Worm (Caenorhabditis elegans) whole organism, L1 larva: ENCODE data around the gene cld-1.

ENCODE experiments used
- C34B4.2 ChIP-seq: sonication (generic microtip); optimal IDR thresholded peaks from 2 replicates; lab custom pipeline; 2017; ENCODE audit warnings: mild to moderate bottlenecking, missing genetic modification characterization, missing compliant biosample characterization
- F16B12.6 ChIP-seq: fragments of 150-350 bp; optimal IDR thresholded peaks from 2 replicates; lab custom pipeline; 2014; ENCODE audit warnings: missing biosample characterization, missing genetic modification characterization
- Y116A8C.19 ChIP-seq: sonication (generic microtip); optimal IDR thresholded peaks from 2 replicates; lab custom pipeline; 2016; ENCODE audit warnings: missing compliant biosample characterization, missing genetic modification characterization, borderline replicate concordance
- ceh-88 ChIP-seq: fragments of 200-800 bp; sonication (Bioruptor generic); IDR thresholded peaks from 2 replicates; pipeline ENCODE4 v1.3.6; 2022; ENCODE audit warnings: missing genetic modification characterization, missing compliant biosample characterization
- ceh-90 ChIP-seq: sonication (generic microtip); optimal IDR thresholded peaks from 2 replicates; lab custom pipeline; 2016; ENCODE audit warnings: missing genetic modification characterization, missing compliant biosample characterization
- ces-1 ChIP-seq: fragments of 150-350 bp; optimal IDR thresholded peaks from 2 replicates; lab custom pipeline; 2014; ENCODE audit warnings: missing biosample characterization, missing genetic modification reagents, missing genetic modification characterization
- efl-1 ChIP-seq, 4 experiments: fragments of 150-350 bp; optimal IDR thresholded peaks in 3 of 4; peaks in 1 of 4; 1 replicate in 1 of 4; 2 replicates in 3 of 4; lab custom pipeline; 2014; ENCODE audit warnings: missing biosample characterization in 2 of 4, missing genetic modification characterization in 2 of 4, missing genetic modification reagents in 2 of 4
- egl-27 ChIP-seq, 2 experiments: fragments of 150-350 bp in 1 of 2; sonication (generic microtip); optimal IDR thresholded peaks; 3 replicates each; lab custom pipeline; 2017 to 2018; ENCODE audit warnings: missing biosample characterization in 2 of 2, missing genetic modification characterization in 2 of 2, missing genetic modification reagents in 2 of 2
- elt-2 ChIP-seq: sonication (generic microtip); optimal IDR thresholded peaks from 2 replicates; lab custom pipeline; 2016; ENCODE audit warnings: missing genetic modification characterization, mild to moderate bottlenecking, inconsistent platforms, missing compliant biosample characterization, missing genetic modification reagents
- fkh-10 ChIP-seq: sonication (generic microtip); optimal IDR thresholded peaks from 2 replicates; lab custom pipeline; 2017; ENCODE audit warnings: missing biosample characterization, missing genetic modification reagents, missing genetic modification characterization
- fkh-4 ChIP-seq: sonication (generic microtip); optimal IDR thresholded peaks from 2 replicates; lab custom pipeline; 2016; ENCODE audit warnings: missing compliant biosample characterization, missing genetic modification characterization, borderline replicate concordance
- hlh-4 ChIP-seq: sonication (generic microtip); optimal IDR thresholded peaks from 2 replicates; lab custom pipeline; 2016; ENCODE audit warnings: mild to moderate bottlenecking, missing genetic modification characterization, missing compliant biosample characterization
- hpl-2 ChIP-seq: fragments of 150-350 bp; optimal IDR thresholded peaks from 2 replicates; lab custom pipeline; 2014; ENCODE audit warnings: missing biosample characterization, missing genetic modification reagents, missing genetic modification characterization
- isw-1 ChIP-seq: fragments of 200-800 bp; sonication (Bioruptor generic); IDR thresholded peaks from 2 replicates; pipeline ENCODE4 v1.3.6; 2022; ENCODE audit warnings: missing genetic modification characterization, missing compliant biosample characterization
- lin-14 ChIP-seq: fragments of 200-800 bp; sonication (Bioruptor generic); optimal IDR thresholded peaks from 2 replicates; lab custom pipeline; 2018; ENCODE audit warnings: mild to moderate bottlenecking, missing genetic modification characterization, moderate library complexity, missing compliant biosample characterization
- lin-15B ChIP-seq: fragments of 150-350 bp; sonication (generic microtip); optimal IDR thresholded peaks from 3 replicates; lab custom pipeline; 2014; ENCODE audit warnings: missing biosample characterization, missing genetic modification characterization
- lin-39 ChIP-seq: fragments of 150-350 bp; optimal IDR thresholded peaks from 2 replicates; lab custom pipeline; 2014; ENCODE audit warnings: missing biosample characterization, missing genetic modification reagents, missing genetic modification characterization
- lir-3 ChIP-seq: sonication (generic microtip); optimal IDR thresholded peaks from 2 replicates; lab custom pipeline; 2016; ENCODE audit warnings: mild to moderate bottlenecking, missing genetic modification characterization, moderate library complexity, missing compliant biosample characterization; ENCODE audit not compliant: poor library complexity
- lsy-2 ChIP-seq, 2 experiments: fragments of 150-350 bp; optimal IDR thresholded peaks; 2 replicates each; lab custom pipeline; 2014; ENCODE audit warnings: missing biosample characterization in 2 of 2, missing genetic modification characterization in 2 of 2
- mef-2 ChIP-seq: fragments of 150-350 bp; optimal IDR thresholded peaks from 2 replicates; lab custom pipeline; 2014; ENCODE audit warnings: missing biosample characterization, missing genetic modification characterization
- nhr-19 ChIP-seq: fragments of 200-800 bp; sonication (Bioruptor generic); conservative IDR thresholded peaks from 2 replicates; pipeline ENCODE4 v1.3.6; 2022; ENCODE audit warnings: missing genetic modification characterization, missing compliant biosample characterization
- nhr-237 ChIP-seq: fragments of 150-350 bp; optimal IDR thresholded peaks from 2 replicates; lab custom pipeline; 2014; ENCODE audit warnings: missing biosample characterization, missing genetic modification characterization
- nhr-28 ChIP-seq: fragments of 150-350 bp; optimal IDR thresholded peaks from 2 replicates; lab custom pipeline; 2014; ENCODE audit warnings: missing biosample characterization, missing genetic modification characterization
- nhr-84 ChIP-seq: sonication (generic microtip); optimal IDR thresholded peaks from 2 replicates; lab custom pipeline; 2017; ENCODE audit warnings: missing biosample characterization, missing genetic modification characterization
- nhr-90 ChIP-seq: sonication (generic microtip); optimal IDR thresholded peaks from 2 replicates; lab custom pipeline; 2016; ENCODE audit warnings: mild to moderate bottlenecking, missing genetic modification characterization, missing compliant biosample characterization; ENCODE audit not compliant: poor library complexity
- pax-3 ChIP-seq: fragments of 200-800 bp; sonication (Bioruptor generic); optimal IDR thresholded peaks from 2 replicates; lab custom pipeline; 2018; ENCODE audit warnings: mild to moderate bottlenecking, missing genetic modification characterization, moderate library complexity, missing compliant biosample characterization
- pqm-1 ChIP-seq: sonication (generic microtip); optimal IDR thresholded peaks from 3 replicates; lab custom pipeline; 2017; ENCODE audit warnings: missing biosample characterization, missing genetic modification characterization
- rnt-1 ChIP-seq: sonication (generic microtip); optimal IDR thresholded peaks from 2 replicates; lab custom pipeline; 2016; ENCODE audit warnings: mild to moderate bottlenecking, missing genetic modification characterization, moderate library complexity, missing compliant biosample characterization
- snpc-4 ChIP-seq: fragments of 150-350 bp; optimal IDR thresholded peaks from 2 replicates; lab custom pipeline; 2014; ENCODE audit warnings: missing biosample characterization, missing genetic modification characterization
- sptf-1 ChIP-seq: fragments of 150-350 bp; optimal IDR thresholded peaks from 2 replicates; lab custom pipeline; 2014; ENCODE audit warnings: missing biosample characterization, missing genetic modification characterization
- sup-37 ChIP-seq: fragments of 200-800 bp; sonication (Bioruptor generic); optimal IDR thresholded peaks from 2 replicates; lab custom pipeline; 2018; ENCODE audit warnings: mild to moderate bottlenecking, missing genetic modification characterization, missing compliant biosample characterization
- tlp-1 ChIP-seq: fragments of 150-350 bp; optimal IDR thresholded peaks from 2 replicates; lab custom pipeline; 2014; ENCODE audit warnings: missing biosample characterization, missing genetic modification characterization
- unc-130 ChIP-seq: fragments of 150-350 bp; optimal IDR thresholded peaks from 2 replicates; lab custom pipeline; 2017; ENCODE audit warnings: missing biosample characterization, missing genetic modification characterization, inconsistent platforms
- vab-15 ChIP-seq: sonication (generic microtip); optimal IDR thresholded peaks from 2 replicates; lab custom pipeline; 2017; ENCODE audit warnings: missing genotype, mild to moderate bottlenecking, missing genetic modification characterization, missing compliant biosample characterization
- zag-1 ChIP-seq: fragments of 150-350 bp; optimal IDR thresholded peaks from 2 replicates; lab custom pipeline; 2014; ENCODE audit warnings: missing biosample characterization, missing genetic modification characterization
- ztf-11 ChIP-seq, 2 experiments: sonication (generic microtip); optimal IDR thresholded peaks; 2 replicates each; lab custom pipeline; 2016 to 2017; ENCODE audit warnings: missing genetic modification characterization in 2 of 2, missing biosample characterization in 1 of 2, missing compliant biosample characterization in 1 of 2

Gene cld-1

DNA sequence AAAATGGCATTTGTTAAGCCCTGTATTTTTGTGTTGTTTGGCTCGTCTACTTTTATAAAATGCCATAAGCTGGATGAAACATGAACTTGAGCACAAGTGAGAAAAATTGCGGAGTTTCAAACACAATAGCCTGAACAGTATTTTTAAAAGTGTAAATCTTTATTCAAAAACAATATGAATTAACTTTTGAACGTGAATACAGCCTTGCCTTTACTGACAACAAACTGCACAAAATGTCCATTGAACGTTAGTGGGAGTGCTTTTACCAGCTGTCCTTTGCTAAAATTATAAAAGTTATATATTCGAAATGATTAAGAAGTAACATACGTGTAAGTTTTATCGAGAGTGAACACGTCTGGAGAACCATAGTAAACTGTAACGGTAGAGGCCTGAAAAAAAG lies 31.2 kb upstream of the cld-1 start:
- TF ChIP-seq nhr-84 (tag; lab: Kevin White, UChicago) (no peak), snpc-4 (tag; lab: Kevin White, UChicago) (no peak), ceh-88 (GFP tag; lab: Robert Waterston, UW) (no peak), nhr-28 (tag; lab: Kevin White, UChicago) (no peak), Y116A8C.19 (tag; lab: Kevin White, UChicago) (no peak)

DNA sequence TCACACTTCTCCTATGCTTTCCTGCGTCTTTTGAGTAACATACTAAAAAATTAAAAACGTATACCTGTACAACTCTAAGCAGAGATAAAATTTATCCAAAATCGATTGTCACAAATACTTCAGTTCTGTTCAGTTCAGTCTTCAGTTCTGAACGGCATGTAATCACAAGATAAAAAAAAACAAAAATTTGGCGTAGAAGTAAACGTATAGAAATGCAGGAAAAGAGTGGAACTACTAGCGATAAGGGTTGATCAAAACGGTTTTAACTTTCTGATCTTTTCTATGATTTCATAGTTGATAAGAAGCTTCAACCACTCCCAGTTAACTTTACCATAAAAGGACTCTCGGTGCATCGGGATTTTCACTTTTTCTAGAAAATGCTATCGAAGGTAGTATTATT lies 29.0 kb upstream of the cld-1 start, which contains the start of gene dod-22:
dod-22 (plus strand) TSS at position 301 of the 400 bp plus-strand sequence.
- no peak for TF ChIP-seq lin-14 (GFP tag; lab: Kevin White, UChicago)
- TF ChIP-seq lin-39: no peak
- no peak for TF ChIP-seq rnt-1
- no peak for TF ChIP-seq nhr-90 (tag; lab: Kevin White, UChicago)
- no peak for TF ChIP-seq tlp-1 (tag; lab: Kevin White, UChicago)
- no peak for TF ChIP-seq pax-3 (tag; lab: Kevin White, UChicago)

DNA sequence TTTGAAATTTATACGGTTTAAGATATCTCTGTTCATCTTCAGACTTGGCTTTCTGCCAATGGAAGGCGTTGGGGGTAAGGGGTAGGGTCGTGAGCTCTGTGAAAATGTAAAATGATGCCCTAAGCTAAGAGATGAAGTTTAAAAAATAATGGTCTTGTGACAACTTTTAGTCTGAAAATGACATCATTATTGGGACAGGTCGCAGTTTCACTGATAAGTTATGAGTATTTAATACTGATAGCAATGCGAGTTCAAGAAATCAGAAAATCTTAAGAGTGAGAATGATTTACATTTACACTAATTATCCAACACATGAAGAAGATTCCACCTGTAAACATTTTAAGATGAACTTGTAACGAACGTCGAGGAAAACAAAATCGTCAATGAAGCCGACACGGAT lies 28.6 kb upstream of the cld-1 start:
- TF ChIP-seq efl-1 (optimal IDR thresholded peaks at IDR 0.05; lab: Kevin White, UChicago): no peak
- TF ChIP-seq efl-1 (GFP tag; optimal IDR thresholded peaks at IDR 0.05 in 1 of 2; lab: Kevin White, UChicago): peak in 1 of 2 experiments; percentile 15
- TF ChIP-seq pqm-1 (tag; lab: Kevin White, UChicago): no peak
- no peak for TF ChIP-seq pax-3 (tag; lab: Kevin White, UChicago)
- no peak for TF ChIP-seq zag-1 (tag; lab: Kevin White, UChicago)
- TF ChIP-seq fkh-10 (GFP tag; lab: Kevin White, UChicago): no peak
- TF ChIP-seq elt-2 (tag; lab: Kevin White, UChicago): peak; percentile 74

DNA sequence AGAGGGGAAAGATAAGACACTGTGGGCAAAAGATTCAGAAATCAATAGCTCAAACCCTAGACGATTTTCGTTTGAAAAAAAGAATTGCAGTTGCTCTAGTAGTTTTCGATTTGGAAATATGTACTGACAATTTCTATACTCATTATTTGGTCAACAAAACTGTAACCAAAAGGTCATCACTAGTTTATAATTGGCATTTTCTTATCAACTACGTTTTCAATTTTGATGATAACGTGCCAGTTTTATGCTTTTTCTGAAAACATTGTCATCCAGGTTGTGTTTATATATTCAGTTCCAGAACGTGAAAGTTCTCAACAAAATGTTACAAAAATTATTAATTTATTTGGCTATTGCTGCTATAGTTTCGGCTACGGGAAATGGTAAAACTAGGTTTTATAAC lies 26.5 kb upstream of the cld-1 start, which contains the start of gene F55G11.8:
F55G11.8 (plus strand) TSS at position 245 of the 400 bp plus-strand sequence.
- TF ChIP-seq unc-130 (tag; lab: Kevin White, UChicago) (no peak), ces-1 (no peak), elt-2 (tag; lab: Kevin White, UChicago) (peak; percentile 65), lsy-2 (tag; optimal IDR thresholded peaks at IDR 0.05; lab: Kevin White, UChicago) (no peak), lir-3 (no peak)

DNA sequence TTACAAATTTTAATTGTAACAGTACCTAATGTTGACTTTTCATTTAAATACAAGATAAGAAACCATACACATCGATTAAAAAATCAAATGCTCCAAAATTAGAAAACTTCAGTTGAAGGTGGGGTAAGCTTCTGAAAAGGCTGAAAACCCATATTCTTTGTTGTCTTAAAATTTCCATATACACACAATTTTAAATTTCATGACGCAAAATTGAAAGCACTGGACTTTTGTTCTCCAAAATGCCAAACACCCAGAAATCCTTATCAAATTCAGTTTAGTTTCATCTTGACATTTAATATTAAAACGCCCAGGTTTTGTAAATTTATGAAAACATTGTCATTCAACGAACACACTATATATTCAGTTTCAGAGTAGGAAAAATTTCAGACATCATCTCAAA lies 24.1 kb upstream of the cld-1 start, which contains the start of gene F55G11.7:
F55G11.7 (plus strand) TSS at position 301 of the 400 bp plus-strand sequence.
- TF ChIP-seq efl-1 (optimal IDR thresholded peaks at IDR 0.05; lab: Kevin White, UChicago) (no peak), efl-1 (GFP tag; optimal IDR thresholded peaks at IDR 0.05 in 1 of 2; lab: Kevin White, UChicago) (peak in 1 of 2 experiments; percentile 56), nhr-28 (tag; lab: Kevin White, UChicago) (no peak)

DNA sequence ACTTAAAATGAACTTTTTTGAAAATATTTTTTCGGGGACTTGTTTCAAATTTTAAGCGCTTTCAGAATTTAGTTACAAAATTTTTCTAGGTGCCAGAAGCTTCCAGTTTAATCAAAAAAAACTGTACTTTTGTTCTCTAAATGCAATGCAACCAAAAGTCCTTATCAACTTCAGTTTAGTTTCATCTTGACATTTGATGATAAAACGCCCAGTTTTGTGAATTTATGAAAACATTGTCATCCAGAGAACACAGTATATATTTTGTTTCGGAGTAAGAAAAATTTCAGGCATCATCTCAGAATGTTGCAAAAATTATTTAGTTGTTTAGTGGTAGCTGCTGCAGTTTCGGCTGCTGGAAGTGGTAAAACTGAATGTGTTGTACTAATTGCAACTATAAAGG lies 21.7 kb upstream of the cld-1 start, which contains the start of gene F55G11.6:
F55G11.6 (plus strand) TSS at position 301 of the 400 bp plus-strand sequence.
- no peak for TF ChIP-seq C34B4.2
- no peak for TF ChIP-seq fkh-4 (tag; lab: Kevin White, UChicago)
- no peak for TF ChIP-seq mef-2
- TF ChIP-seq ceh-90: no peak
- no peak for TF ChIP-seq lin-15B (tag; lab: Kevin White, UChicago)
- TF ChIP-seq egl-27 (tag; optimal IDR thresholded peaks at IDR 0.05; lab: Kevin White, UChicago): no peak
- no peak for TF ChIP-seq sptf-1 (tag; lab: Kevin White, UChicago)
- TF ChIP-seq lsy-2 (tag; optimal IDR thresholded peaks at IDR 0.05; lab: Kevin White, UChicago): no peak
- TF ChIP-seq nhr-237 (tag; lab: Kevin White, UChicago): no peak
- TF ChIP-seq hlh-4 (tag; lab: Kevin White, UChicago): no peak
- TF ChIP-seq hpl-2 (GFP tag; lab: Kevin White, UChicago): no peak
- no peak for TF ChIP-seq F16B12.6
- TF ChIP-seq lir-3: no peak
- no peak for TF ChIP-seq vab-15 (tag; lab: Kevin White, UChicago)
- TF ChIP-seq ztf-11 (tag; optimal IDR thresholded peaks at IDR 0.05; lab: Kevin White, UChicago): no peak
- no peak for TF ChIP-seq isw-1
- no peak for TF ChIP-seq sup-37
- no peak for TF ChIP-seq nhr-19
